Fruit fly (Drosophila melanogaster) whole organism, wandering third instar larva: ENCODE results near the gene Cyp4g15.
A peak's percentile ranks its signal among the peaks of the same experiment; 100 is the strongest.

ENCODE experiments used
- Dif ChIP-seq: fragments of 200-275, 200-300 bp; sonication (Bioruptor generic); optimal IDR thresholded peaks from 2 replicates; lab custom pipeline; 2018; ENCODE audit warnings: missing biosample characterization, missing genetic modification characterization; ENCODE audit not compliant: partially characterized antibody
- HLH106 ChIP-seq: fragments of 200-800 bp; optimal IDR thresholded peaks from 3 replicates; lab custom pipeline; 2019; ENCODE audit warnings: missing biosample characterization, mild to moderate bottlenecking, missing genetic modification characterization, moderate library complexity
- Hr83 ChIP-seq: fragments of 200-300 bp; sonication (Bioruptor generic); optimal IDR thresholded peaks from 2 replicates; lab custom pipeline; 2016; ENCODE audit warnings: missing biosample characterization, mild to moderate bottlenecking, missing genetic modification characterization, moderate library complexity; ENCODE audit not compliant: poor library complexity, severe bottlenecking
- OdsH ChIP-seq: fragments of 200-800 bp; sonication (Bioruptor generic); optimal IDR thresholded peaks from 2 replicates; lab custom pipeline; 2016; ENCODE audit warnings: missing biosample characterization, mild to moderate bottlenecking, missing genetic modification characterization
- Rel ChIP-seq, 2 experiments: fragments of 200-800 bp; sonication (Bioruptor generic) in 1 of 2; optimal IDR thresholded peaks; 2 replicates in 1 of 2; 3 replicates in 1 of 2; lab custom pipeline; 2016 to 2019; ENCODE audit warnings: mild to moderate bottlenecking in 2 of 2, missing biosample characterization in 2 of 2, missing genetic modification characterization in 2 of 2, moderate library complexity in 1 of 2
- ey ChIP-seq: fragments of 200-800 bp; sonication (Bioruptor generic); optimal IDR thresholded peaks from 2 replicates; lab custom pipeline; 2016; ENCODE audit warnings: missing biosample characterization, missing genetic modification characterization
- foxo ChIP-seq, 2 experiments: fragments of 200-800 bp; sonication (Bioruptor generic); optimal IDR thresholded peaks; 2 replicates in 1 of 2; 3 replicates in 1 of 2; lab custom pipeline; 2016 to 2017; ENCODE audit warnings: missing biosample characterization in 2 of 2, missing genetic modification characterization in 2 of 2
- pan ChIP-seq: fragments of >200 bp; optimal IDR thresholded peaks from 2 replicates; lab custom pipeline; 2017
- psq ChIP-seq: fragments of 200-800 bp; sonication (Bioruptor generic); optimal IDR thresholded peaks from 3 replicates; lab custom pipeline; 2017; ENCODE audit warnings: missing biosample characterization, mild to moderate bottlenecking, missing genetic modification characterization, moderate library complexity
- sage ChIP-seq: fragments of 200-800 bp; sonication (Bioruptor generic); optimal IDR thresholded peaks from 2 replicates; lab custom pipeline; 2016; ENCODE audit warnings: missing biosample characterization, mild to moderate bottlenecking, missing genetic modification characterization

DNA sequence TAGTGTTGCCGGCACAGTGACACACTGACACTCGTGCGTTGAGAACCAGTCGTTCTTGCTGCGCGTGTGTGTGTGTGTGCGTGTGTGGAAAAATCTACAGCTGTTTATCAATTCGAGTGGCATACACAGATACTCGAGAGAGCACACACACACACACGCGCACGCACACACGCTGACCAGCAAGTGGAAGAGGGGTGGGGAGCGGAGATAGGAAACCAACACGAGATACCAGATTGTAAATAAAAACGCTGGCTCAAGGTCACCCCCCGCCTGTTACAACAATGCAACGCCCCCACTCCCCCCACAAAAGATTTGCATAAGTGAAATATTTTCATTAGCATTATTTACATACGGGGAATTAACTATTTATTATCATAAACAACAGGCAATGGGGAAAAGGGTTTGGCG, 49.6 kb upstream of the Cyp4g15 start:
- peak; percentile 22 for TF ChIP-seq OdsH (GFP tag; lab: Kevin White, UChicago)
- peak in 1 of 2 experiments; percentile 25 for TF ChIP-seq foxo (GFP tag; optimal IDR thresholded peaks at IDR 0.05; lab: Kevin White, UChicago)
- no peak for TF ChIP-seq HLH106 (tag; lab: Kevin White, UChicago)
- TF ChIP-seq psq (GFP tag; lab: Kevin White, UChicago): no peak
- peak; percentile 19 for TF ChIP-seq Hr83 (GFP tag; lab: Kevin White, UChicago)
- no peak for TF ChIP-seq ey
- TF ChIP-seq pan (lab: Kevin White, UChicago): no peak
- TF ChIP-seq Dif (GFP tag; lab: Kevin White, UChicago): no peak
- TF ChIP-seq sage (GFP tag; lab: Kevin White, UChicago): no peak
- no peak for TF ChIP-seq Rel (GFP tag; optimal IDR thresholded peaks at IDR 0.05; lab: Kevin White, UChicago)
- peak; percentile 56 for TF ChIP-seq Rel (tag; optimal IDR thresholded peaks at IDR 0.05; lab: Kevin White, UChicago)
